Worm (Caenorhabditis elegans): ENCODE measurements around the gene ubh-1.

ubh-1 gene

DNA sequence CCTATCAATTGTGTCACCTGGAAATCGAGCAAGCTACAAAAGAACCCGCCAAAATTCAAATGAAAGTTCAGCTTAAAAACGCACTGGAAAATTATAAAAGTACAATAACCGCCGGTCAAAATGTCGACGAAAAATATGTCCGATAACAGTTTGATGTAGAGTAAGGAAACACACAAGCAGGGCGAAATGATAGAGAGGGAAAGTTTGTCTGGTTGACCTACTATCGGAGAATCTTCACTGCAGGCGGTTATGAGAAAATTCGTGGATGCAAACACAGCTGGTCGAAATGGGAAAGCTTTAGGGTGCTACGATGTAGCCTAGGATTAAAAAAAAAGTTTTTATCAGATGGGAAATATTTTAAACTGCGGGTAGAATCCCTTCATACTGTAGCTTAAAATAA, 15.9 kb downstream of the ubh-1 start:
- peak; percentile 26 for TF ChIP-seq nhr-80 (tag; optimal IDR thresholded peaks at IDR 0.05)
- no peak for TF ChIP-seq pbrm-1 (GFP tag; IDR thresholded peaks at IDR 0.05)
- TF ChIP-seq ztf-6 (GFP tag; IDR thresholded peaks at IDR 0.05) = no peak

ce11 chrV:6493821-6494220, 17.4 kb downstream of the ubh-1 start, which contains the start of gene cpt-6:
Gene cpt-6, minus strand, starts transcription at chrV:6493921.
- TF ChIP-seq nhr-120 (GFP tag; IDR thresholded peaks at IDR 0.05) (no peak), pha-4 (tag; optimal IDR thresholded peaks at IDR 0.05) (no peak), sea-2 (GFP tag; IDR thresholded peaks at IDR 0.05) (no peak), lin-35 (GFP tag; optimal IDR thresholded peaks at IDR 0.05) (no peak), egl-18 (GFP tag; IDR thresholded peaks at IDR 0.05) (no peak), ztf-22 (GFP tag; optimal IDR thresholded peaks at IDR 0.05) (no peak), ztf-26 (tag; optimal IDR thresholded peaks at IDR 0.05) (no peak), snpc-1.3 (tag; optimal IDR thresholded peaks at IDR 0.05; ENCODE audit: insufficient read depth) (no peak)

ce11 chrV:6492497-6492896, 18.7 kb downstream of the ubh-1 start:
- TF ChIP-seq attf-5 (GFP tag; optimal IDR thresholded peaks at IDR 0.05) = no peak
- no peak for TF ChIP-seq zfh-2 (GFP tag; conservative IDR thresholded peaks at IDR 0.05)
- no peak for TF ChIP-seq egl-44 (GFP tag; IDR thresholded peaks at IDR 0.05)
- peak; percentile 65 for TF ChIP-seq nhr-80 (tag; optimal IDR thresholded peaks at IDR 0.05)

DNA sequence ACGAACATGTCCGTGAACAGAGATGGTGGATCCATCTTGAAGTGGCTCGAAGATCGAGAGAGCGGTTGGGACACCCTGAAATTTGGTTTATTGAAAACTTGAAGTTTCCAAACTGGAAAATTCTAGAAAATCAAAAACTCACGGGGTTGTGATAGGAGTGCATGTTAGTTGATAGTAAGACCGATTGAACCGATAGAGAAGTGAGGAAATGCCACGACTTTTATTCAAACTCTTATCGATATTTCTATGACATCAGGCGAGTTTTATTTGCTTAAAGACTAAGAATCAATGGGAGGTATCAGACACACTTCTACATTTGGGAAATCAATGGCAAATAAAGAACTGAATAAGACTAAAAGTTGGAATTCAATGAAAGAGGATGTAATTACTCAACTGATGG, 22.4 kb downstream of the ubh-1 start, which contains the start of gene lec-10:
Gene lec-10, minus strand, starts transcription at position 272 of the 400 bp plus-strand sequence.
- 0 out of 2 replicates have a peak, but pooled peaks have one; percentile 4 for TF ChIP-seq dox-1 (GFP tag; IDR thresholded peaks at IDR 0.05)
- TF ChIP-seq dpff-1 (tag; optimal IDR thresholded peaks at IDR 0.05) = no peak
- no peak for TF ChIP-seq lir-1 (GFP tag; conservative IDR thresholded peaks at IDR 0.05)
- TF ChIP-seq hsf-1 (GFP tag; IDR thresholded peaks at IDR 0.05) = peak; percentile 60; the same call in 1 of the 2 replicates
- no peak for TF ChIP-seq Y95B8A.8 (GFP tag; IDR thresholded peaks at IDR 0.05)
- TF ChIP-seq ztf-28 (GFP tag; IDR thresholded peaks at IDR 0.05) = no peak
- TF ChIP-seq hlh-12 (tag; optimal IDR thresholded peaks at IDR 0.05) = no peak
- no peak for TF ChIP-seq madf-3 (GFP tag; IDR thresholded peaks at IDR 0.05)
- peak; percentile 55 for TF ChIP-seq atf-7 (tag; optimal IDR thresholded peaks at IDR 0.05)
- no peak for TF ChIP-seq ceh-100 (GFP tag; IDR thresholded peaks at IDR 0.05)
- no peak for TF ChIP-seq aptf-2 (GFP tag; conservative IDR thresholded peaks at IDR 0.05)
- no peak for TF ChIP-seq ceh-27 (GFP tag; optimal IDR thresholded peaks at IDR 0.05)
- no peak for TF ChIP-seq egl-44 (GFP tag; IDR thresholded peaks at IDR 0.05)
- no peak for TF ChIP-seq somi-1 (GFP tag; optimal IDR thresholded peaks at IDR 0.05)
- no peak for TF ChIP-seq gei-17 (GFP tag; optimal IDR thresholded peaks at IDR 0.05)
- no peak for TF ChIP-seq lin-26 (GFP tag; IDR thresholded peaks at IDR 0.05)
- no peak for TF ChIP-seq dpl-1 (GFP tag; optimal IDR thresholded peaks at IDR 0.05)
- no peak for TF ChIP-seq ceh-58 (GFP tag; IDR thresholded peaks at IDR 0.05)
- TF ChIP-seq nhr-80 (tag; optimal IDR thresholded peaks at IDR 0.05) = peak; percentile 84
- TF ChIP-seq Y53G8AR.9 (GFP tag; conservative IDR thresholded peaks at IDR 0.05) = no peak
- TF ChIP-seq bed-2 (GFP tag; IDR thresholded peaks at IDR 0.05) = no peak
- no peak for TF ChIP-seq ceh-40 (GFP tag; IDR thresholded peaks at IDR 0.05)

DNA sequence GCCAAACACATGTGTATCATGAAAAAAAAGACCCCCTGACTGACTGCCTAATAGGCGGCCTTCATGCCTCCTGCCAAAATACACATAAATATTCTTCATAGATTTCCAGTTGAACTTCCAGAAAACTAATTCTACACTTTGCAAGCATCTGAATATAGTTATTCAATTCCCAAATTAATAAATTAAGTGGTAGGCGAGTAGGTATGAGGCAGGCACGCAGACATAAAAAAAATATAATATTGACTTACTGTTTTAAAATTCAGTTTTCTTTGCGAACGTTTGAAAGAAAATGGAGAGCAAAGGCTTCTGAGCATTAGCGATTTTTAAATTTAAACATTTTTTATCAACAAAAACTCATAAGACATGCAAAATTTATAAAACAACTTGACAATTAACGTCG, 23.3 kb downstream of the ubh-1 start:
- TF ChIP-seq nhr-90 (tag; optimal IDR thresholded peaks at IDR 0.05) = peak; percentile 26
- 0 out of 2 replicates have a peak, but pooled peaks have one; percentile 26 for TF ChIP-seq Y53G8AR.9 (GFP tag; conservative IDR thresholded peaks at IDR 0.05)
- peak; percentile 6 for TF ChIP-seq nhr-80 (tag; optimal IDR thresholded peaks at IDR 0.05)
- peak; percentile 14 for TF ChIP-seq madf-10 (tag; optimal IDR thresholded peaks at IDR 0.05)
- no peak for TF ChIP-seq ztf-6 (GFP tag; IDR thresholded peaks at IDR 0.05)
- TF ChIP-seq Y67H2A.10 (GFP tag; conservative IDR thresholded peaks at IDR 0.05) = no peak
- TF ChIP-seq F57A8.1 (GFP tag; optimal IDR thresholded peaks at IDR 0.05) = no peak
- 0 out of 2 replicates have a peak, but pooled peaks have one; percentile 30 for TF ChIP-seq cebp-2 (GFP tag; IDR thresholded peaks at IDR 0.05)
- TF ChIP-seq atf-7 (tag; optimal IDR thresholded peaks at IDR 0.05) = peak; percentile 10
- TF ChIP-seq dox-1 (GFP tag; IDR thresholded peaks at IDR 0.05) = peak; percentile 22; the same call in 1 of the 2 replicates
- 0 out of 2 replicates have a peak, but pooled peaks have one; percentile 32 for TF ChIP-seq nfyb-1 (GFP tag; IDR thresholded peaks at IDR 0.05)
- no peak for TF ChIP-seq sea-2 (GFP tag; IDR thresholded peaks at IDR 0.05)
- TF ChIP-seq let-607 (tag; optimal IDR thresholded peaks at IDR 0.05) = peak in 1 of 2 experiments; percentile 48
- TF ChIP-seq egl-44 (GFP tag; IDR thresholded peaks at IDR 0.05) = 0 out of 2 replicates have a peak, but pooled peaks have one; percentile 24
- no peak for TF ChIP-seq Y53F4B.3 (GFP tag; IDR thresholded peaks at IDR 0.05)
- TF ChIP-seq ztf-26 (tag; optimal IDR thresholded peaks at IDR 0.05) = no peak
